Worm (Caenorhabditis elegans) whole organism, L4 larva: ENCODE measurements around the gene pqbp-1.1.

Experiments used
- F26F4.8 ChIP-seq: fragments of 200-800 bp; sonication (Bioruptor generic); conservative IDR thresholded peaks from 2 replicates; pipeline ENCODE4 v1.3.6; 2022; ENCODE audit warnings: missing genetic modification characterization, missing compliant biosample characterization
- F37D6.2 ChIP-seq: sonication (generic microtip); optimal IDR thresholded peaks from 2 replicates; lab custom pipeline; 2016; ENCODE audit warnings: mild to moderate bottlenecking, missing genetic modification characterization, missing compliant biosample characterization
- F44E2.7 ChIP-seq: fragments of 200-800 bp; sonication (Bioruptor generic); IDR thresholded peaks from 2 replicates; pipeline ENCODE4 v2.1.2; 2022; ENCODE audit warnings: missing genetic modification characterization, missing compliant biosample characterization
- F49E8.2 ChIP-seq: sonication (generic microtip); optimal IDR thresholded peaks from 2 replicates; lab custom pipeline; 2016; ENCODE audit warnings: missing compliant biosample characterization, mild to moderate bottlenecking, missing genetic modification characterization, borderline replicate concordance
- T20F7.1 ChIP-seq: fragments of 200-800 bp; sonication (Bioruptor generic); optimal IDR thresholded peaks from 2 replicates; lab custom pipeline; 2018; ENCODE audit warnings: mild to moderate bottlenecking, missing genetic modification characterization, missing compliant biosample characterization
- T26A8.4 ChIP-seq: fragments of 200-800 bp; sonication (Bioruptor generic); IDR thresholded peaks from 2 replicates; pipeline ENCODE4 v1.3.6; 2022; ENCODE audit warnings: missing genetic modification characterization, missing compliant biosample characterization
- Y48G9A.11 ChIP-seq: fragments of 200-800 bp; sonication (Bioruptor generic); IDR thresholded peaks from 2 replicates; pipeline ENCODE4 v1.3.6; 2022; ENCODE audit warnings: missing genetic modification reagents, missing genetic modification characterization, missing compliant biosample characterization
- Y75B8A.6 ChIP-seq: fragments of 200-800 bp; sonication (Bioruptor generic); IDR thresholded peaks from 2 replicates; pipeline ENCODE4 v1.3.6; 2022; ENCODE audit warnings: missing genetic modification reagents, missing genetic modification characterization, missing compliant biosample characterization
- ZK546.5 ChIP-seq, 2 experiments: sonication (generic microtip); optimal IDR thresholded peaks; 2 replicates each; lab custom pipeline; 2017; ENCODE audit warnings: missing biosample characterization in 2 of 2, missing genetic modification characterization in 2 of 2
- arid-1 ChIP-seq: fragments of 200-800 bp; sonication (Bioruptor generic); conservative IDR thresholded peaks from 2 replicates; pipeline ENCODE4 v1.3.6; 2022; ENCODE audit warnings: missing genetic modification reagents, missing genetic modification characterization, missing compliant biosample characterization
- attf-4 ChIP-seq: sonication (generic microtip); optimal IDR thresholded peaks from 3 replicates; lab custom pipeline; 2017; ENCODE audit warnings: missing biosample characterization, missing genetic modification characterization
- ceh-28 ChIP-seq: fragments of 150-350 bp; optimal IDR thresholded peaks from 2 replicates; lab custom pipeline; 2014; ENCODE audit warnings: missing biosample characterization, missing genetic modification reagents, missing genetic modification characterization
- ceh-62 ChIP-seq: sonication (generic microtip); optimal IDR thresholded peaks from 2 replicates; lab custom pipeline; 2017; ENCODE audit warnings: missing biosample characterization, missing genetic modification characterization
- ceh-82 ChIP-seq: sonication (generic microtip); optimal IDR thresholded peaks from 2 replicates; lab custom pipeline; 2017; ENCODE audit warnings: missing biosample characterization, missing genetic modification characterization
- cey-2 ChIP-seq: sonication (generic microtip); optimal IDR thresholded peaks from 3 replicates; lab custom pipeline; 2017; ENCODE audit warnings: missing genetic modification characterization, mild to moderate bottlenecking, missing compliant biosample characterization, antibody characterized with exemption, borderline replicate concordance; ENCODE audit not compliant: insufficient read depth
- dmd-9 ChIP-seq: fragments of 200-800 bp; sonication (Bioruptor generic); IDR thresholded peaks from 2 replicates; pipeline ENCODE4 v1.3.6; 2022; ENCODE audit warnings: missing genetic modification reagents, missing genetic modification characterization, missing compliant biosample characterization
- duxl-1 ChIP-seq: sonication (generic microtip); optimal IDR thresholded peaks from 2 replicates; lab custom pipeline; 2016; ENCODE audit warnings: mild to moderate bottlenecking, missing genetic modification characterization, moderate library complexity, missing compliant biosample characterization; ENCODE audit not compliant: poor library complexity
- hif-1 ChIP-seq, 2 experiments: sonication (generic microtip); optimal IDR thresholded peaks; 2 replicates each; lab custom pipeline; 2016 to 2017; ENCODE audit warnings: missing compliant biosample characterization in 2 of 2, missing genetic modification characterization in 2 of 2, missing genetic modification reagents in 2 of 2, missing genotype in 2 of 2, mild to moderate bottlenecking in 1 of 2
- hlh-11 ChIP-seq: fragments of 200-800 bp; sonication (Bioruptor generic); optimal IDR thresholded peaks from 2 replicates; lab custom pipeline; 2018; ENCODE audit warnings: mild to moderate bottlenecking, missing genetic modification characterization, missing compliant biosample characterization
- hmg-1.1 ChIP-seq: fragments of 200-800 bp; sonication (Bioruptor generic); IDR thresholded peaks from 2 replicates; pipeline ENCODE4 v1.3.6; 2022; ENCODE audit warnings: missing genetic modification reagents, missing genetic modification characterization, missing compliant biosample characterization
- lin-1 ChIP-seq: fragments of 200-800 bp; sonication (Bioruptor generic); IDR thresholded peaks from 2 replicates; pipeline ENCODE4 v1.3.6; 2022; ENCODE audit warnings: missing genetic modification reagents, missing genetic modification characterization, missing compliant biosample characterization
- lin-13 ChIP-seq: fragments of 150-350 bp; optimal IDR thresholded peaks from 2 replicates; lab custom pipeline; 2014; ENCODE audit warnings: missing biosample characterization, missing genetic modification reagents, missing genetic modification characterization
- lin-29 ChIP-seq: fragments of 200-800 bp; sonication (Bioruptor generic); IDR thresholded peaks from 2 replicates; pipeline ENCODE4 v1.3.6; 2022; ENCODE audit warnings: missing genetic modification reagents, missing genetic modification characterization, missing compliant biosample characterization
- lin-39 ChIP-seq: fragments of 150-350 bp; optimal IDR thresholded peaks from 2 replicates; lab custom pipeline; 2014; ENCODE audit warnings: missing biosample characterization, missing genetic modification reagents, missing genetic modification characterization
- lir-3 ChIP-seq: sonication (generic microtip); optimal IDR thresholded peaks from 2 replicates; lab custom pipeline; 2016; ENCODE audit warnings: mild to moderate bottlenecking, missing genetic modification characterization, missing compliant biosample characterization
- lsy-2 ChIP-seq, 2 experiments: fragments of 150-350 bp in 1 of 2; sonication (generic microtip) in 1 of 2; optimal IDR thresholded peaks; 2 replicates each; lab custom pipeline; 2014 to 2017; ENCODE audit warnings: missing biosample characterization in 2 of 2, missing genetic modification characterization in 2 of 2
- madf-5 ChIP-seq, 2 experiments: fragments of 200-800 bp; sonication (Bioruptor generic); IDR thresholded peaks; 2 replicates each; pipeline ENCODE4 v1.3.6; 2022; ENCODE audit warnings: missing compliant biosample characterization in 2 of 2, missing genetic modification characterization in 2 of 2
- mes-2 ChIP-seq: sonication (generic microtip); optimal IDR thresholded peaks from 2 replicates; lab custom pipeline; 2016; ENCODE audit warnings: missing genotype, mild to moderate bottlenecking, missing genetic modification characterization, missing compliant biosample characterization; ENCODE audit not compliant: poor library complexity, severe bottlenecking
- nhr-102 ChIP-seq: sonication (generic microtip); optimal IDR thresholded peaks from 2 replicates; lab custom pipeline; 2016; ENCODE audit warnings: mild to moderate bottlenecking, missing genetic modification characterization, moderate library complexity, missing compliant biosample characterization
- nhr-111 ChIP-seq: fragments of 200-800 bp; sonication (Bioruptor generic); optimal IDR thresholded peaks from 2 replicates; lab custom pipeline; 2018; ENCODE audit warnings: mild to moderate bottlenecking, missing genetic modification characterization, missing compliant biosample characterization
- nhr-25 ChIP-seq: sonication (generic microtip); optimal IDR thresholded peaks from 2 replicates; lab custom pipeline; 2017; ENCODE audit warnings: missing genetic modification characterization, mild to moderate bottlenecking, missing compliant biosample characterization, antibody characterized with exemption, moderate library complexity, borderline replicate concordance; ENCODE audit not compliant: insufficient read depth
- nhr-28 ChIP-seq: fragments of 150-350 bp; optimal IDR thresholded peaks from 2 replicates; lab custom pipeline; 2014; ENCODE audit warnings: missing biosample characterization, missing genetic modification characterization
- nhr-41 ChIP-seq: fragments of 200-800 bp; sonication (Bioruptor generic); IDR thresholded peaks from 2 replicates; pipeline ENCODE4 v1.3.6; 2022; ENCODE audit warnings: missing genetic modification reagents, missing genetic modification characterization, missing compliant biosample characterization
- nhr-42 ChIP-seq: fragments of 200-800 bp; sonication (Bioruptor generic); IDR thresholded peaks from 2 replicates; pipeline ENCODE4 v1.3.6; 2022; ENCODE audit warnings: missing genetic modification characterization, missing compliant biosample characterization
- nhr-48 ChIP-seq: sonication (generic microtip); optimal IDR thresholded peaks from 2 replicates; lab custom pipeline; 2016; ENCODE audit warnings: mild to moderate bottlenecking, missing genetic modification characterization, missing compliant biosample characterization
- nhr-76 ChIP-seq: fragments of 150-350 bp; optimal IDR thresholded peaks from 2 replicates; lab custom pipeline; 2014; ENCODE audit warnings: missing biosample characterization, missing genetic modification characterization
- nhr-77 ChIP-seq: fragments of 150-350 bp; optimal IDR thresholded peaks from 2 replicates; lab custom pipeline; 2014; ENCODE audit warnings: missing biosample characterization, missing genetic modification characterization
- pha-4 ChIP-seq, 2 experiments: fragments of 150-350 bp in 1 of 2; fragments of 200-800 bp in 1 of 2; sonication (Bioruptor generic) in 1 of 2; IDR thresholded peaks in 1 of 2; optimal IDR thresholded peaks in 1 of 2; 2 replicates each; pipeline versions ENCODE4 v1.3.6 to Lab custom; 2014 to 2022; ENCODE audit warnings: missing genetic modification characterization in 2 of 2, missing genetic modification reagents in 2 of 2, missing biosample characterization in 1 of 2, missing compliant biosample characterization in 1 of 2
- saeg-2 ChIP-seq: fragments of 200-800 bp; sonication (Bioruptor generic); IDR thresholded peaks from 2 replicates; pipeline ENCODE4 v1.3.6; 2022; ENCODE audit warnings: missing genetic modification reagents, missing genetic modification characterization, missing compliant biosample characterization
- skn-1 ChIP-seq: fragments of 150-350 bp; optimal IDR thresholded peaks from 2 replicates; lab custom pipeline; 2014; ENCODE audit warnings: missing biosample characterization, missing genetic modification characterization
- snpc-1.2 ChIP-seq: fragments of 200-800 bp; sonication (Bioruptor generic); IDR thresholded peaks from 2 replicates; pipeline ENCODE4 v1.3.6; 2022; ENCODE audit warnings: missing genetic modification reagents, missing genetic modification characterization, missing compliant biosample characterization
- snpc-4 ChIP-seq: fragments of 150-350 bp; optimal IDR thresholded peaks from 2 replicates; lab custom pipeline; 2014; ENCODE audit warnings: missing biosample characterization, missing genetic modification characterization
- spr-1 ChIP-seq: sonication (generic microtip); optimal IDR thresholded peaks from 2 replicates; lab custom pipeline; 2016; ENCODE audit warnings: mild to moderate bottlenecking, missing genetic modification characterization, missing compliant biosample characterization
- spr-3 ChIP-seq: fragments of 200-800 bp; sonication (Bioruptor generic); optimal IDR thresholded peaks from 2 replicates; lab custom pipeline; 2018; ENCODE audit warnings: mild to moderate bottlenecking, missing genetic modification characterization, missing compliant biosample characterization
- tra-1 ChIP-seq: fragments of 200-800 bp; sonication (Bioruptor generic); IDR thresholded peaks from 2 replicates; pipeline ENCODE4 v1.3.6; 2022; ENCODE audit warnings: missing genetic modification reagents, missing genetic modification characterization, missing compliant biosample characterization
- unc-39 ChIP-seq: sonication (generic microtip); optimal IDR thresholded peaks from 2 replicates; lab custom pipeline; 2017; ENCODE audit warnings: missing biosample characterization, missing genetic modification characterization
- zfp-2 ChIP-seq: sonication (generic microtip); optimal IDR thresholded peaks from 2 replicates; lab custom pipeline; 2016; ENCODE audit warnings: mild to moderate bottlenecking, missing genetic modification characterization, missing compliant biosample characterization
- zip-11 ChIP-seq: fragments of 200-800 bp; sonication (Bioruptor generic); IDR thresholded peaks from 2 replicates; pipeline ENCODE4 v1.3.6; 2022; ENCODE audit warnings: missing genetic modification characterization, missing compliant biosample characterization
- zip-2 ChIP-seq: fragments of 150-350 bp; optimal IDR thresholded peaks from 2 replicates; lab custom pipeline; 2014; ENCODE audit warnings: missing biosample characterization, missing genetic modification characterization
- ztf-11 ChIP-seq: fragments of 150-350 bp; optimal IDR thresholded peaks from 2 replicates; lab custom pipeline; 2014; ENCODE audit warnings: missing biosample characterization, missing genetic modification characterization

The pqbp-1.1 gene

ce11 chrIV:295734-296201 lies 34.3 kb upstream of the pqbp-1.1 start (continued):
- TF ChIP-seq lin-29 (no peak), ceh-28 (no peak), skn-1 (tag; lab: Kevin White, UChicago) (no peak), F44E2.7 (GFP tag; lab: Robert Waterston, UW) (no peak), madf-5 (GFP tag; IDR thresholded peaks at IDR 0.05; lab: Robert Waterston, UW) (no peak), zip-2 (tag; lab: Kevin White, UChicago) (no peak), F37D6.2 (tag; lab: Kevin White, UChicago) (no peak), ceh-82 (tag; lab: Kevin White, UChicago) (no peak), zip-11 (GFP tag; lab: Robert Waterston, UW) (no peak), dmd-9 (no peak), zfp-2 (tag; lab: Kevin White, UChicago) (no peak), saeg-2 (0 out of 2 replicates have a peak, but pooled peaks have one; percentile 10), tra-1 (GFP tag; lab: Robert Waterston, UW) (peak; percentile 60; the same call in 1 of the 2 replicates), hif-1 (tag; optimal IDR thresholded peaks at IDR 0.05; lab: Kevin White, UChicago) (no peak), F26F4.8 (no peak), nhr-48 (tag; lab: Kevin White, UChicago) (peak; percentile 54), Y75B8A.6 (GFP tag; lab: Robert Waterston, UW) (0 out of 2 replicates have a peak, but pooled peaks have one; percentile 21), nhr-41 (GFP tag; lab: Robert Waterston, UW) (no peak), lin-1 (GFP tag; lab: Robert Waterston, UW) (no peak; the same call in 1 of the 2 replicates), nhr-102 (tag; lab: Kevin White, UChicago) (peak; percentile 54), T26A8.4 (GFP tag; lab: Robert Waterston, UW) (0 out of 2 replicates have a peak, but pooled peaks have one; percentile 31), snpc-4 (no peak), Y48G9A.11 (no peak), nhr-77 (tag; lab: Kevin White, UChicago) (peak; percentile 69), spr-3 (GFP tag; lab: Kevin White, UChicago) (no peak), lin-39 (tag; lab: Kevin White, UChicago) (no peak), ztf-11 (no peak), hlh-11 (peak; percentile 89), lsy-2 (tag; optimal IDR thresholded peaks at IDR 0.05; lab: Kevin White, UChicago) (no peak), ZK546.5 (tag; optimal IDR thresholded peaks at IDR 0.05; lab: Kevin White, UChicago) (no peak), hmg-1.1 (GFP tag; lab: Robert Waterston, UW) (no peak), ceh-62 (tag; lab: Kevin White, UChicago) (no peak), cey-2 (no peak), nhr-111 (GFP tag; lab: Kevin White, UChicago) (no peak), nhr-25 (no peak), lir-3 (tag; lab: Kevin White, UChicago) (no peak), lin-13 (GFP tag; lab: Kevin White, UChicago) (no peak), snpc-1.2 (GFP tag; lab: Robert Waterston, UW) (no peak), spr-1 (tag; lab: Kevin White, UChicago) (no peak), attf-4 (tag; lab: Kevin White, UChicago) (no peak), nhr-76 (no peak), arid-1 (GFP tag; lab: Robert Waterston, UW) (no peak), mes-2 (tag; lab: Kevin White, UChicago) (no peak), duxl-1 (no peak), nhr-28 (tag; lab: Kevin White, UChicago) (peak; percentile 67), nhr-42 (GFP tag; lab: Robert Waterston, UW) (no peak), T20F7.1 (GFP tag; lab: Kevin White, UChicago) (peak; percentile 17), unc-39 (no peak), F49E8.2 (no peak), pha-4 (GFP tag; IDR thresholded peaks at IDR 0.05; lab: Robert Waterston, UW) (no peak), pha-4 (tag; optimal IDR thresholded peaks at IDR 0.05; lab: Kevin White, UChicago) (no peak)
